Worm (Caenorhabditis elegans) whole organism, dauer: Measurements from ENCODE around the gene C55B6.1.

Source experiments
- unc-62 ChIP-seq: sonication (generic microtip); optimal IDR thresholded peaks from 2 replicates; lab custom pipeline; 2017; ENCODE audit warnings: missing biosample characterization, missing genetic modification reagents, missing genetic modification characterization

The C55B6.1 gene

DNA sequence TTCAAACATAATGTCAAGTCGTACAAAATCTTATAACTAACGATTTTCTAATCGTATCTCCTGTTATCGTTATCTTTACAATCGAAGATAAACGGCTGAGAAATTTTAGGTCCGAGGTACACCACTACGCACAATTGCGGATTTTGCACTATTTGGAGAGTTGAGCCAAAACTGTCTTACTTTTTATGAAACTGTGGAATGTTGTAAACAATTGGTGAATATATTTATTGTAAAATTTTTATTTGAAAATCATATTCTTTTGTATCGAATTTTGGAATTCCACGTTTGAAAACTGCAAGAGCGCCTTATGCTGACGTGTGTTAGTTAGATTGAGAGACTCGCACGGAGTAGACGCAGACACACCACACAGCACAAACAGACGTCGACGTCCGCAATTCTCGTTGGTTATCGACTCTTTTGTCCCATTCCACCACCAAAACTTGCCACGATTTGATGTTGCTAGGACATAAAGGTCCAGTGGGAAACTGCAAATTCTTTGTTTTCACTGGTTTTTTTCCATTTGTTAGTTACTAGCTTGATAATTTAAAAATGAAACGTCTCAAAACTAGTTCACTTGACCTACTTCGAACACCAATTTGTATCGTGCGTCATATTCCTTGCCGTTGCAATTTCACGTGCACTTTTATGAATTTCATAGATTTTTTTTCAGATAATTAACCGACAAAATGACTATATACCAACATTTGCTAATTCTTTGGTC, 6.1 kb upstream of the C55B6.1 start, which contains the start of gene dnj-7:
TSS of gene dnj-7 (plus strand) at position 671 of the 721 bp plus-strand sequence.
- TF ChIP-seq unc-62 (GFP tag; lab: Kevin White, UChicago), result no peak

DNA sequence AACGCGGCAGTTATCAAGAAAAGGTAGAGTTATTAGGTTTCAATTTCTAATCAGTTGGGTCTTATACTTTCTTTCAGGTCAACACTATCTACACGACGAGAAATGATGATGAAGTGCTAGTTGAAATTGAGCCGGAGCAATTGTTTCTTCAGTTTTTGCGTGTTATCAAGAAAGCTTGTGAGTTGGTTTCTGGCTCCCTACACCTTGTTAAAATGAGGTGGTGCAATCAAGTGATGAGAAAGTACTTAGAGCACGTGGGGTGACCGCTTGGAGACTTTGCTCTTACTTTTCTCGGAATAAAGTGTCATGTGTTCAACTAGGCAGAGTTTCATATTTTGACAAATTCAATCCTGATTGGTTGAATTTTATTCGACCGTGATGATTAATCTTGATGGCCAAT, 311 bp downstream of the C55B6.1 start:
- TF ChIP-seq unc-62 (GFP tag; lab: Kevin White, UChicago), result no peak

DNA sequence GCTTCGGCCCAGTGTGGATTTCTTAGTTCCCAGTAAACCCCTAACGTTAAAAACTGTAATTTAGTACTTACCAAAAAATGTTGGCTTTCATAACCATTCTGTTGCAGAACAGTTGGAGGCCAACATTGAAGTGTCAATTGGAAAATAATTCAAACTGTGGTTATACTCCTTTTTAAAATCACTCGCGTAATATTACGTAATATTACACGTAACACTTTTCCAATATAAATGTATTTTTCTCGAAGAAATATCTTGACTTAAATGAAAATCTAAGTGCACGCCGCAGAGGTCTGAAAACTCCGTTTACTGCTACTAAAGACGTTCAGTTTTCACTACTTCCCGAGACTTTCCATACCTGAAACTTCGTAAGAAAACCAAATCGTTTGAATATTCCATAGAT, 4.0 kb downstream of the C55B6.1 start:
- TF ChIP-seq unc-62 (GFP tag; lab: Kevin White, UChicago), result no peak

DNA sequence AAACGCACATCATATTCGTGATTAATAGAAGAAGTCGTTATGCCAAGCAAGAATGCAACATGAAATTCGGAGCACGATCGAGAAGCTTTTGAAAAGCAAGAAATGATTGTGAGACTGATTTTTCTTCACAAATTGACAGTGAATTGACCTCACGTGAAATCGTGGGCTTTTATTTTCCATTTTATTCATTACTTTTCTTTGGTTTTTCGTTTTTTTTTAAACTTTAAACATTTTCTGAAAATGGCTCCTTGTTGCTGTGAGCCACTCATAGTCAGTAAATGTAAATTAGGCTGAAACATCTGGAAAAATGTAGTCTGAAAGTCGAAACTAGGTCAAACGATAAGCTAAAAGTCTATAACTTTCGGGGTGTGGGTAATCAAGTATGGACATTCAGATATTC, 5.0 kb downstream of the C55B6.1 start, which contains the start of gene C55B6.5:
TSS of gene C55B6.5 (minus strand) at position 101 of the 400 bp plus-strand sequence.
- TF ChIP-seq unc-62 (GFP tag; lab: Kevin White, UChicago), result no peak

DNA sequence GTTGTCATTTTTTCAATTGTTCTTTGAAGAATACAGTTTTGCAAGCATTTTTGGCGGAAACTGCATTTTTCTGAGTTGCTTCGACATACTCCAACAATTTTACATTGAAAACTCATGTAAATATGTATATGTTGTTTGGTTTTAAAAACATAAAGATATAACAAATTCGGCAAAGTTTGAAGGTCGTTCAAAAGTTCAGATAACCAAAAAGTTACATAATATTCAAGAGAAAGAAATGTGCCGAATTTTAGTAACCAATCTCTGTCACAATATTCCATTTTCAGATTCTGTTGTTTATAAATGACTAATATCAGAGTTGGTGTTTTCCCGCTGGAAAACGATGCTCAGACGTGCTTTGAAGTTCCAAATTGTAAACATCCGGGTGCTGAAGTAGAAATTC, 6.3 kb downstream of the C55B6.1 start, which contains the start of gene ZK867.2:
TSS of gene ZK867.2 (plus strand) at position 301 of the 400 bp plus-strand sequence.
- TF ChIP-seq unc-62 (GFP tag; lab: Kevin White, UChicago), result no peak

DNA sequence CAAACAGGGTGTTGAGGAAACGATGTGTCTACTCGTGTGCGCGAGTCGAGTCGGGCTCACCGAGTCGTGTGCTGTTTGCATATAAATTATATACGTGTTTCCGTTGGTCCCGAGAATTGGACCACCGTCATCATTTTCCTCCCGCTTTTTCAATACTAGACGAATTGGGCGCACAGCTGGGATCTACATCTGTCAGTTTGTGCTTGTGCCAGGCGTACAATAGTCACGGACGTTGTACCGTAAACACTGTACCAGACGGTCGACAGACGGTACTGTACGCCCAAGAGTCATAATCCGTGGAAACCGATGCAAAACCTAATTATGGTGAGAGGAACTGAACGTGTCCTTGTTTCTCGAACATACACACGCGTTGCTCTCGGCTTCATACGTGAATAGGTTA, 9.0 kb downstream of the C55B6.1 start:
- no peak for TF ChIP-seq unc-62 (GFP tag; lab: Kevin White, UChicago)

DNA sequence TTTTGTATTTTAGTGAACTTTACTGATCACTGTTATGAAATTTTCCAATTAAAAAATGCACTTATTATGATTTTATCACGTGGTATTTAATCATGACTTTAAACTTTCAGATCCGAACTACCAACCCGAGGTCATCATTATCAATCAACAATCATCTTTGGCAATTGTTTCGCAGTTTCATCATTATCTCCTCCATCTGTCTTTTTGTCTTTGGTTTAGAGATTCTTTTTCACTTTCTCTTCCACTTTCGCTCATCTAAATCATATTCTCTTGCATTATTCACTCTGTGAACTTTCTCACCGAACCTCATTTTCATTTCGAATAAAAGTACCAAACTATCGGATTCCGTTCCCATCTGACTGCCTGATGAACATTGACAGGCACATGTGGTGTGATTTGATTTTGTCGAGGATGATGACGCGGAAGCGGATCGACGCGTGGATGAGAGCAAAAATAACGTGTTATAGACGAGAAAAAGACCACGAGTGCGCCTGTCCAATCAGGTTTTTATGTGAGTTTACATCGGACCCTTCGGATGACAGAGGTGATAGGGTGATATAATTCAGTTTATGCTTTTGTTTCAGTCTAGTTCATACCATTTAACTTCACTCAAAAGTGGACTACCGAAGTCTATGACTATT, 10.4 kb downstream of the C55B6.1 start:
- no peak for TF ChIP-seq unc-62 (GFP tag; lab: Kevin White, UChicago)

DNA sequence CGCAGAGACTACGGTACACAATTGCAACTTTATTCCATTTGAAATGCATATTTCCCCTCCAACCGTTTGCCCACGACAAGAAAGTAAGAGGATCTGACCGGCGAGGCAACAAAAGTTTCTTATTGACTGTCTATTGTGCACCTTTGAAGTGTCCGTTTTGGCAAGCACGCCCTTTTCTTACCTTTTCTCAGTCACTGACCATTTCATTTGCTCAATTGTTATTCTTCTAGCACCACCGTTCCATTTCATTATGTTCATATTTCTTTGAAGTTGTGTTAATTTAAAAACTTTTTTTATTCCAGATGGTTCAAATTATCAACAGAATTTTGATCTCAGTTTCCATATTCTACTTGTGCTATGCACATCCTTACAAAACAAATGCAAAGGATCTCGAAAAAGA, 11.2 kb downstream of the C55B6.1 start, which contains the start of gene spp-22:
TSS of gene spp-22 (plus strand) at position 301 of the 400 bp plus-strand sequence.
- no peak for TF ChIP-seq unc-62 (GFP tag; lab: Kevin White, UChicago)

DNA sequence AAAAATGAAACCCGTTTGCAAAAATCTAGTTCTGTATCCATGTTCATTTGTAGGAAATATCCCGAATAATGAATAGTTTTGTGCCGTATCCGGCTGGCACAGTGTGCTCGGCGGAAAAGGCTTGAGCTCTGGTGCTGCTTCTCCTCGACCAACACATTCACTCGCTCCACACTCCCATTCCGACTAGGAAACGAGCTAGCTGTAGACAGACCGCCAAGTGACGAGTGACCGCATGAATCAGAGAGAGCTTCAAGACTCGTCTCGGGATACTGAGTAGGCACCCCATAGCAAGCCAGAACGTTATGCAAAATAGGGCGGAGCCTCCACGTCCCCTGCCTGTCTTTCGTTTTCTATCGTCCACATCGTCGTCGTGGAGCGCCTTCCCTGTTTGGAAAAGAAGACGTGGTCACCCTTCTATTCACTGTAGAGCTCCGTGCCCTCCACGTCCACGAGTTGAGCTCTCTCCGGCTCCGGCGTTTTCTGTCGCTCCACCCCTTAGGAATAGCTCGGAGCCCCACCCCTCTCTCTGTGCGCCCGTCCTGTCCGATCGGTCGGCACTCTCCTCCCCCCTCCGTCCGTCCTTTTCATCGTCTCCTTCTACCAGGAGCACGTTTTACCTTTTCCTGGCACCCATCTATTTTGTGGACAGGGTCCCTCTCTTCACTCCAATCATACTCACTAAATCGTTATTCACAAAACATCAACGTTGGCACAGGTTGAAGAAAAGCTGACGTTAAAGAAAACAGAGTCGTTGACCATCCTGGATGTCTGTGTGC, 17.7 kb downstream of the C55B6.1 start, which contains the start of gene syd-9:
TSS of gene syd-9 (plus strand) at position 394 of the 776 bp plus-strand sequence.
- no peak for TF ChIP-seq unc-62 (GFP tag; lab: Kevin White, UChicago)

DNA sequence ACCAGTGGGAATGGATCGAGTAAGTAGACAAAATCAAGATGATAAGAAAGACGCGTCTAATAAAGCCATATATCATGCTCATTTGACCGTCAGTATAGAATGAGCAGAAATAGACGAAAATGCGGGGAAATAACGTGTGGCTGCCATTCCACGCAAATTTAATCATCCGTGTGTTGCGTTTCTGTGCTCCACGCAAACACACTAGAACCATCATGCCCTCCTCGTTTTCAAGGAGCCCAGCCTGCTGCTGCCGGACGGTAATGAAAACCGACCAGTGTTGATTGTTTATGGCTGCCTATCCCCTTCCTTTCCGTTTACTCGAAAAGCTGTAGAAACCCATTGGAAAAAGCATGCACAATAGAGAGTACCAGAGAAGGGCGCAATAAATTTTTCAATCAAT, 20.0 kb downstream of the C55B6.1 start:
- no peak for TF ChIP-seq unc-62 (GFP tag; lab: Kevin White, UChicago)

DNA sequence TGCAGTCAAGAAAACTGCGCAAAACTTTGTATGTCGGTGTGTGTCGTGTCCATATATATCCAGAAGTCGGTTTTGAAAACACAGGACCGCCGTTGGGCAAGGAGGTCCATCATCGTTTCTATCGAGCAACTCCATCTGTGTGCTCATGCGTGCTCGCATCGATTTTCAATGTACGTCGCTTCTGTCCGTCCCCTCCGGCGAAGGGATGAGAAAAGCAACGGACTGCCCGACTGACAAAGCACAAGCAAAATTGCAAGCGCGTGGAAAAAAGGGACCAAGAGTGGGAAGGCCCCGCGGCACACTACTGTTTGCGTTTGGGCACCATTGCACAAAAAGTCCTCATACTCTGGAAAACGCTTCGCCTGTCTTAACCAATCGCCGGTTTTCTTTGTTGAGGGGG, 22.2 kb downstream of the C55B6.1 start:
- no peak for TF ChIP-seq unc-62 (GFP tag; lab: Kevin White, UChicago)

DNA sequence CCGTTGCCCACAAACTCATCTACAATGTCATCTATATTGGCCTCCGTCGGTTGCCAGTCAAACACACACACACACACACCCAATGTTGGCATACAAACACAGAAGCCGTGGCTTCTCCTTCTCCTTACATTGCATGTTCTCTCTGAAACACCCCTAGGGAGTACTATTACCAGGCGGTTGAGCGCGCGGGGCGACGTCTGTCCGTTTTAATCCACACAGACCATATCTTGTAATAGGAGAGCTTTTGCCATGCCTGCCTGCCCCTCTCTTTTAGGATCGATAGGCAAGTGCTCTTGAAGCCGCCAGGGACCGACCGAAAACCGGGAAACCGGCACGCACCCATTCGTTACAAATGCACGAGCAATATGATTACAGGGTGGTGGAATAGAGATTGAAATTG, 24.3 kb downstream of the C55B6.1 start:
- no peak for TF ChIP-seq unc-62 (GFP tag; lab: Kevin White, UChicago)

DNA sequence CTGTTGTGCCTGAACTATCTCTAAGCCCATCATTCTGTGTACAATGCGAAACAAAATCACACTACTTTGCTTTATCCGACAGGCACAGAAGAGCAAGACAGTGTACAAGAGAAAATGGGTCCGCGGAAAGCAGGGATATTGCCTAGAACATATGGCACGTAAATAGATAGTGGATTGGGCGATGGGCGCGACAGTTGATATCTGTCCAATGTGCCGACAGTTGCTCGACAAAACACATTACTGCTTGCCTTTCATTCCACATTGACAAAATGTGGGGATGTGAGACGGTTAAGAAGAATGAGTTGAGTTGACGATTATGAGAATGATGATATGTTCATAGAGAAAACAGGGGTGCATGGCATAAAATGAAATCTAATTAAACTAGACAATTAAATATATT, 24.9 kb downstream of the C55B6.1 start:
- no peak for TF ChIP-seq unc-62 (GFP tag; lab: Kevin White, UChicago)

DNA sequence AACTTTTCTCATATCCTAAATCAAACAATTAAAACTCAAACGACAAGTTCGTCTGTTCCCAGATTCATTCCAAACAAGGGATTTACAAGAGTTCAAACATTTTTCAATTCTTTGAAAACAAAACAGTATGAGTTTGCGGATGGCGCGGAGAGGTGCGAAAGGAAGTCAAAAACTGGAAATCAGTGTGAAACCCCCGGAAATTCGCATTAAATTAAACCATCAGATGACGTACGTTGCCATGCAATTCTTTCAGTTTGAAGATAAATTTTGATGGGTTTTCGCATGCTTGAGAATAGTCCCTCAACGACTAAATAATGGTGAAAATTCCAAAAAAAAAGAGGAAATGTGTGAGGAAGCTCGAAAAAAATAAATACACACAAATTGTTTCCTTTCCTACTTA, 29.2 kb downstream of the C55B6.1 start:
- TF ChIP-seq unc-62 (GFP tag; lab: Kevin White, UChicago), result no peak

DNA sequence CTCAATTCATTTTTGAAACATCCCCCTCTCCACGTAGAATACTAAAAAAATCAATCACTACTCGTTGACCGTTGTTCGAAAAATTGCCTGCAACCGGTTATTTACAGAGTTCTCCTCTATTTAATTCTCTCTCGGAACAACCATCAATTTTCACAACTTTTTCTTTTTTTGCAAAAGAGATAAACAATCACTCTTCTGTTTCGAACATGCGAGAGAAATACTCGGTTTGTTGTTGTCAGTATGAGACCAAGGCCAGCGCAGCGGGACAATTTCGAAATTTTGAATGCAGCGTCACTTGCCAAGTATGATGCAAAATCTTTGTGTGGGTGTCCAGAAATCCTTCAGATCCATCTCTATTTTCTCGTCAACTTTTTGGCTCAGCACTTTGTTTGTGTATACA, 30.2 kb downstream of the C55B6.1 start:
- no peak for TF ChIP-seq unc-62 (GFP tag; lab: Kevin White, UChicago)

DNA sequence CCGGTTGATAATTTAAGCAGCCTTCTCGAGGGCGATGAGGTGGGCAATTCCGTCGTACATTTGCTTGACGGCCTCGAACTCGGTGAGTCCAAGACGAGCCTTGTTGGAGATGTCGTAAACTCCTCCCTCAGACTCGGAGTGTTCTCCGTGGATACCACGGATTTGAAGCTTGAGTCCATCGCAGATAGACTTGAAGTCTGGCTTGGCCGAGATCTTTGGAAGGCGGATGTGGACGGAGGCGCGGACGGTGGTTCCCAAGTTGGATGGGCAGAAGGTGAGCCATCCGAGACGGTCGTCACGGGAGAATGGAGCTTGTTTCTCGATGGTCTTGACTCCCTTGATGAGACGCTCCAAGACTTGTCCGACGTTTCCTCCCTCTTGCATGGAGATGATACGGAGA, 30.7 kb downstream of the C55B6.1 start:
- no peak for TF ChIP-seq unc-62 (GFP tag; lab: Kevin White, UChicago)
